Worm (Caenorhabditis elegans): ENCODE measurements around the gene K07F5.16.

K07F5.16 gene

DNA sequence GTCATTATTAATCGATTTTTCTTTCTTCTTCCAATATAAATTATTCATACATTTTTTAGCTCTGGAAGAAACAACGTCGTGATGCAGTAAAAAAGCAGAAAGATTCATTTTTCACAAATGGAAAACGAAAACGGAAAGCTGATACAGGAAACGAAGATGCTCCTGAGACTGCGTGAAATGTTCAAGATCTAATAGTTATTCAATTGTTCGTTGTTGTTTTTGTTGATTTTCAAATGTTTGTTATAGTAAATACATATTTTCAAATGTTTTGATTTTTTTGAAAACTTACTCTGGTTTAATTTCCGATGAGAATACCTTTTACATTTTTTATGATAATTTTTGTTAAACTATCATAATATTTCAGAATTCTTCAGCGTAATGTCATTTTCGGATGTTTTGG lies at the start of gene K07F5.16:
Gene K07F5.16, plus strand, starts transcription at position 301 of the 400 bp plus-strand sequence.
- no peak for TF ChIP-seq Y53F4B.3 (GFP tag; IDR thresholded peaks at IDR 0.05)

DNA sequence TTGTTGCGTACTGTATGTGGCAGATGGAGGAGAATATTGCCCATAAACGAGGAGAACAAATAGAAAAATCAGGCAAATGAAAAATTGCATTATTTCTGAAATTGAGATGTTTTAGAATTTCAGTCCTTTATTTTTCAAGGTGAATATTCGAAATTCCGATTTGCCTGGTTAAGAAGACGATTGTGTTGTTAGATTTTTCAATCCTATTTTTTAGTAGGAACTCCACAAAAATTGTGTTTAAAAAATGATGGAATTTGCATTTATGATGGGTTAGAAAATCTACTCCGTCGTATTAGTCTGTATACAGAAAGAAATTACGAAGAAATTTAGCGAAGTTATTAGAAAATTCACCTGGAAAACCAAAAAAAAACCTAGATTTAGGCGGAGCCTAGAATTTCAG lies 48.5 kb upstream of the K07F5.16 start, which contains the start of gene egl-20:
Gene egl-20, minus strand, starts transcription at position 101 of the 400 bp plus-strand sequence.
- no peak for TF ChIP-seq hsf-1 (GFP tag; IDR thresholded peaks at IDR 0.05)
- no peak for TF ChIP-seq nhr-120 (GFP tag; IDR thresholded peaks at IDR 0.05)
- TF ChIP-seq dpff-1 (tag; optimal IDR thresholded peaks at IDR 0.05): no peak
- TF ChIP-seq D2030.7 (GFP tag; IDR thresholded peaks at IDR 0.05): no peak
- TF ChIP-seq gei-17 (GFP tag; optimal IDR thresholded peaks at IDR 0.05): no peak
- no peak for TF ChIP-seq cebp-1 (GFP tag; IDR thresholded peaks at IDR 0.05)
- no peak for TF ChIP-seq cebp-1 (tag; optimal IDR thresholded peaks at IDR 0.05)
- TF ChIP-seq ceh-100 (GFP tag; IDR thresholded peaks at IDR 0.05): no peak
- no peak for TF ChIP-seq ets-4 (GFP tag; optimal IDR thresholded peaks at IDR 0.05)
- TF ChIP-seq Y95B8A.8 (GFP tag; IDR thresholded peaks at IDR 0.05): no peak
- TF ChIP-seq egrh-3 (GFP tag; IDR thresholded peaks at IDR 0.05): no peak
- TF ChIP-seq sptf-2 (GFP tag; optimal IDR thresholded peaks at IDR 0.05): no peak
- TF ChIP-seq dpl-1 (GFP tag; optimal IDR thresholded peaks at IDR 0.05): no peak
- no peak for TF ChIP-seq attf-3 (GFP tag; conservative IDR thresholded peaks at IDR 0.05)

DNA sequence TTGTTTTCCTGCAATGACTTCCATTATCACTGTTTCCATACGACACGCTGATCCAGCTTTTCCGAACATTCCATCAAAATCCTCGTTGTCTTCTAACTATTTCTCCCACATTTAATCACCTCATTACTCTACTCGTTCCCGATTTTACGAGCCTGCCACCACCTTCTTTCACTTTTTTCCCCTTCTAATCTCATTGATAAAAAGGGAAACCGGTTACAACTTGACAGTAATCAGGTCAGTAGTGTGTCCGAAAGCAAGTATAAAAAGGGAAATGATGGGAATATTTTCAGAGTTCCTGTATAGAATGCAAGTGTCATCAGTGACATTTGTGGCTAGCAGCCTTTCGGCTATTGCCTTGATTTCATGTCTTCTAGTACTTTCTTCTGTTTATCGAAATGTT lies 42.3 kb upstream of the K07F5.16 start, which contains the start of gene col-123:
Gene col-123, plus strand, starts transcription at position 301 of the 400 bp plus-strand sequence.
- TF ChIP-seq let-607 (tag; optimal IDR thresholded peaks at IDR 0.05): no peak
- TF ChIP-seq mxl-1 (tag; optimal IDR thresholded peaks at IDR 0.05): no peak

DNA sequence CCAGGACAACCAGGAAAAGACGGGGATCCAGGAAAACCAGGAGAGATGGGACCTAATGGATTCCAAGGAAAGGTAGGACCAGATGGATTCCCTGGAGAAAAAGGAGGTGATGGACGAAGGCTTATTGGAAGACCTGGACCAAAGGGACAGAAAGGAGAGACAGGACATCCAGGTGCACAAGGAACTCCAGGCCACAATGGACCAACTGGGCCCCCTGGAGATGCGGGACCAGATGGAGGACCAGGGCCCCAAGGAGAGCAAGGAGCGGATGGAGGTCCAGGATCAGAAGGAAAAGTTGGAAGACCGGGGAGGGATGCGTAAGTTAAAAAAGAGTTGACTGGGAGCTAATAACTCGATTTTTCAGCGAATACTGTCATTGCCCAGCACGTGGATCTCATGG lies 41.3 kb upstream of the K07F5.16 start:
- no peak for TF ChIP-seq lsy-27 (tag; optimal IDR thresholded peaks at IDR 0.05; ENCODE audit: borderline replicate concordance, insufficient read depth)
- no peak for TF ChIP-seq Y53G8AR.9 (GFP tag; conservative IDR thresholded peaks at IDR 0.05)
- TF ChIP-seq madf-8 (GFP tag; conservative IDR thresholded peaks at IDR 0.05): 0 out of 2 replicates have a peak, but pooled peaks have one; percentile 16
- TF ChIP-seq atf-7 (tag; optimal IDR thresholded peaks at IDR 0.05): no peak
- no peak for TF ChIP-seq nhr-90 (tag; optimal IDR thresholded peaks at IDR 0.05)
- 0 out of 2 replicates have a peak, but pooled peaks have one; percentile 51 for TF ChIP-seq F37B4.10 (GFP tag; IDR thresholded peaks at IDR 0.05)
- no peak for TF ChIP-seq egl-18 (GFP tag; IDR thresholded peaks at IDR 0.05)
- TF ChIP-seq ceh-100 (GFP tag; IDR thresholded peaks at IDR 0.05): no peak
- no peak for TF ChIP-seq pha-4 (tag; optimal IDR thresholded peaks at IDR 0.05)
- TF ChIP-seq zfh-2 (GFP tag; conservative IDR thresholded peaks at IDR 0.05): peak; percentile 65
- no peak for TF ChIP-seq nhr-27 (tag; optimal IDR thresholded peaks at IDR 0.05)
- no peak for TF ChIP-seq F23B12.7 (tag; optimal IDR thresholded peaks at IDR 0.05; ENCODE audit: insufficient read depth)

DNA sequence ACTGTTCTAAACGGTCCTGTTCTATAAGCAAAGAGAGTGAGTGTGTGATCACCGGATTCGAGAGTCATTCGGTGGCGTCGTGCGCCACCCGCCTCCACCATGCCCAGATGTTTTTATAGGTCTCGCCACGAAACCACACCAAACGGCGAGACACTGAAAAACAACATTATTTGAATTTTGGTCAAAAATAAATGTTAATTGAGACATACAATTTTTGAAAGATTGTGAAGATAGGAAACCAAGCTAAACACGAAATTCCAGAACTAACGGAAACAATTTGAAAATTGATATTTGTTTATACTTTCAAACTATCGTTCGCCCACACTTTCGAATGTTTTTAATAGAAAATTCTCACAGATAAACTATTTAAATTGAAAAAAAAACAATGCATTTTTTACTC lies 39.4 kb upstream of the K07F5.16 start, which contains the start of gene catp-6:
Gene catp-6, minus strand, starts transcription at position 101 of the 400 bp plus-strand sequence.
- TF ChIP-seq ceh-100 (GFP tag; IDR thresholded peaks at IDR 0.05) (no peak), aptf-3 (GFP tag; IDR thresholded peaks at IDR 0.05) (no peak), xnd-1 (tag; optimal IDR thresholded peaks at IDR 0.05) (no peak), F52B5.7 (tag; optimal IDR thresholded peaks at IDR 0.05) (no peak), F23B12.7 (tag; optimal IDR thresholded peaks at IDR 0.05; ENCODE audit: insufficient read depth) (no peak), ceh-91 (GFP tag; IDR thresholded peaks at IDR 0.05) (no peak), let-607 (tag; optimal IDR thresholded peaks at IDR 0.05) (no peak), egl-44 (GFP tag; IDR thresholded peaks at IDR 0.05) (no peak), ccch-3 (GFP tag; optimal IDR thresholded peaks at IDR 0.05) (no peak), nhr-80 (tag; optimal IDR thresholded peaks at IDR 0.05) (no peak), sdz-38 (tag; optimal IDR thresholded peaks at IDR 0.05) (no peak), ztf-26 (tag; optimal IDR thresholded peaks at IDR 0.05) (no peak), fkh-3 (tag; optimal IDR thresholded peaks at IDR 0.05) (no peak), zim-3 (tag; optimal IDR thresholded peaks at IDR 0.05) (no peak), lin-40 (tag; optimal IDR thresholded peaks at IDR 0.05) (no peak), lin-26 (GFP tag; IDR thresholded peaks at IDR 0.05) (no peak), dpl-1 (GFP tag; optimal IDR thresholded peaks at IDR 0.05) (no peak), ztf-18 (tag; optimal IDR thresholded peaks at IDR 0.05) (no peak), snpc-1.1 (tag; optimal IDR thresholded peaks at IDR 0.05; ENCODE audit: insufficient read depth) (no peak)

Measured in whole organism, young adult.